Worm (Caenorhabditis elegans) whole organism, late embryonic: ENCODE measurements around the gene C49F8.1.

Experiments used
- C08G9.2 ChIP-seq: sonication (generic microtip); optimal IDR thresholded peaks from 2 replicates; lab custom pipeline; 2016; ENCODE audit warnings: mild to moderate bottlenecking, missing genetic modification characterization, moderate library complexity, missing compliant biosample characterization
- K09A11.1 ChIP-seq: sonication (generic microtip); optimal IDR thresholded peaks from 2 replicates; lab custom pipeline; 2017; ENCODE audit warnings: antibody characterized with exemption, mild to moderate bottlenecking, missing genetic modification characterization, missing compliant biosample characterization; ENCODE audit not compliant: insufficient read depth
- ceh-14 ChIP-seq: sonication (generic microtip); optimal IDR thresholded peaks from 2 replicates; lab custom pipeline; 2016; ENCODE audit warnings: missing genotype, missing genetic modification characterization, missing compliant biosample characterization
- ceh-22 ChIP-seq: sonication (generic microtip); optimal IDR thresholded peaks from 2 replicates; lab custom pipeline; 2017; ENCODE audit warnings: missing biosample characterization, missing genetic modification characterization
- ceh-34 ChIP-seq: sonication (generic microtip); optimal IDR thresholded peaks from 2 replicates; lab custom pipeline; 2016; ENCODE audit warnings: mild to moderate bottlenecking, missing genetic modification characterization, missing compliant biosample characterization
- ceh-6 ChIP-seq: fragments of 200-800 bp; sonication (Bioruptor generic); optimal IDR thresholded peaks from 2 replicates; lab custom pipeline; 2018; ENCODE audit warnings: mild to moderate bottlenecking, missing genetic modification characterization, missing compliant biosample characterization
- ceh-9 ChIP-seq: sonication (generic microtip); optimal IDR thresholded peaks from 2 replicates; lab custom pipeline; 2016; ENCODE audit warnings: mild to moderate bottlenecking, missing genetic modification characterization, inconsistent platforms, missing compliant biosample characterization
- dmd-4 ChIP-seq: sonication (generic microtip); optimal IDR thresholded peaks from 2 replicates; lab custom pipeline; 2016; ENCODE audit warnings: borderline replicate concordance, missing genetic modification characterization, missing compliant biosample characterization
- elt-2 ChIP-seq: sonication (generic microtip); optimal IDR thresholded peaks from 2 replicates; lab custom pipeline; 2016; ENCODE audit warnings: missing genetic modification reagents, missing genetic modification characterization, missing compliant biosample characterization
- elt-4 ChIP-seq: sonication (generic microtip); optimal IDR thresholded peaks from 2 replicates; lab custom pipeline; 2016; ENCODE audit warnings: missing genetic modification characterization, missing compliant biosample characterization
- ets-4 ChIP-seq: sonication (generic microtip); optimal IDR thresholded peaks from 2 replicates; lab custom pipeline; 2016; ENCODE audit warnings: missing genetic modification characterization, missing compliant biosample characterization
- fax-1 ChIP-seq: sonication (generic microtip); optimal IDR thresholded peaks from 2 replicates; lab custom pipeline; 2016; ENCODE audit warnings: missing genotype, missing genetic modification characterization, missing compliant biosample characterization
- fkh-10 ChIP-seq: fragments of 150-350 bp; optimal IDR thresholded peaks from 2 replicates; lab custom pipeline; 2014; ENCODE audit warnings: missing biosample characterization, missing genetic modification reagents, missing genetic modification characterization
- fkh-6 ChIP-seq: sonication (generic microtip); optimal IDR thresholded peaks from 2 replicates; lab custom pipeline; 2016; ENCODE audit warnings: missing genetic modification characterization, missing compliant biosample characterization
- gmeb-2 ChIP-seq: sonication (generic microtip); optimal IDR thresholded peaks from 2 replicates; lab custom pipeline; 2016; ENCODE audit warnings: missing genetic modification characterization, inconsistent platforms, missing compliant biosample characterization
- hlh-13 ChIP-seq: fragments of 200-800 bp; sonication (Bioruptor generic); optimal IDR thresholded peaks from 2 replicates; lab custom pipeline; 2018; ENCODE audit warnings: mild to moderate bottlenecking, missing genetic modification characterization, missing compliant biosample characterization
- hlh-15 ChIP-seq: sonication (generic microtip); optimal IDR thresholded peaks from 2 replicates; lab custom pipeline; 2016; ENCODE audit warnings: missing genetic modification characterization, missing compliant biosample characterization
- hlh-6 ChIP-seq: sonication (generic microtip); optimal IDR thresholded peaks from 2 replicates; lab custom pipeline; 2016; ENCODE audit warnings: missing genotype, missing genetic modification characterization, missing compliant biosample characterization
- hlh-8 ChIP-seq: sonication (generic microtip); optimal IDR thresholded peaks from 2 replicates; lab custom pipeline; 2016; ENCODE audit warnings: missing genotype, missing genetic modification characterization, missing compliant biosample characterization
- lim-6 ChIP-seq: sonication (generic microtip); optimal IDR thresholded peaks from 2 replicates; lab custom pipeline; 2016; ENCODE audit warnings: missing genetic modification characterization, missing compliant biosample characterization
- madf-2 ChIP-seq: sonication (generic microtip); optimal IDR thresholded peaks from 2 replicates; lab custom pipeline; 2017; ENCODE audit warnings: missing genetic modification characterization, missing compliant biosample characterization
- mec-3 ChIP-seq: sonication (generic microtip); optimal IDR thresholded peaks from 2 replicates; lab custom pipeline; 2016; ENCODE audit warnings: borderline replicate concordance, missing genetic modification characterization, missing compliant biosample characterization
- nhr-11 ChIP-seq: fragments of 150-350 bp; optimal IDR thresholded peaks from 2 replicates; lab custom pipeline; 2014; ENCODE audit warnings: missing biosample characterization, missing genetic modification characterization
- nhr-232 ChIP-seq: sonication (generic microtip); optimal IDR thresholded peaks from 2 replicates; lab custom pipeline; 2016; ENCODE audit warnings: missing genetic modification characterization, missing compliant biosample characterization
- pat-9 ChIP-seq: fragments of 200-800 bp; sonication (Bioruptor generic); optimal IDR thresholded peaks from 2 replicates; lab custom pipeline; 2018; ENCODE audit warnings: mild to moderate bottlenecking, missing genetic modification characterization, moderate library complexity, missing compliant biosample characterization
- pax-1 ChIP-seq: fragments of 150-350 bp; optimal IDR thresholded peaks from 2 replicates; lab custom pipeline; 2014; ENCODE audit warnings: missing biosample characterization, missing genetic modification characterization
- pha-4 ChIP-seq: fragments of 150-350 bp; optimal IDR thresholded peaks from 2 replicates; lab custom pipeline; 2018; ENCODE audit warnings: missing biosample characterization, missing genetic modification reagents, missing genetic modification characterization
- pqm-1 ChIP-seq: sonication (generic microtip); optimal IDR thresholded peaks from 2 replicates; lab custom pipeline; 2016; ENCODE audit warnings: missing genetic modification characterization, missing compliant biosample characterization
- ref-2 ChIP-seq: sonication (generic microtip); optimal IDR thresholded peaks from 2 replicates; lab custom pipeline; 2016; ENCODE audit warnings: missing genetic modification characterization, missing compliant biosample characterization
- sdc-2 ChIP-seq: sonication (generic microtip); optimal IDR thresholded peaks from 2 replicates; lab custom pipeline; 2016; ENCODE audit warnings: missing genotype, missing genetic modification characterization, missing compliant biosample characterization
- sox-2 ChIP-seq: fragments of 200-800 bp; sonication (Bioruptor generic); IDR thresholded peaks from 2 replicates; pipeline ENCODE4 v1.3.6; 2022; ENCODE audit warnings: missing genetic modification reagents, missing genetic modification characterization, missing compliant biosample characterization
- sox-4 ChIP-seq: sonication (generic microtip); optimal IDR thresholded peaks from 2 replicates; lab custom pipeline; 2017; ENCODE audit warnings: mild to moderate bottlenecking, missing genetic modification characterization, inconsistent platforms, missing compliant biosample characterization
- syd-9 ChIP-seq: sonication (generic microtip); optimal IDR thresholded peaks from 2 replicates; lab custom pipeline; 2016; ENCODE audit warnings: mild to moderate bottlenecking, missing genetic modification characterization, moderate library complexity, missing compliant biosample characterization
- tbx-7 ChIP-seq: sonication (generic microtip); optimal IDR thresholded peaks from 2 replicates; lab custom pipeline; 2016; ENCODE audit warnings: missing genotype, missing genetic modification characterization, missing compliant biosample characterization
- unc-42 ChIP-seq: sonication (generic microtip); optimal IDR thresholded peaks from 2 replicates; lab custom pipeline; 2016; ENCODE audit warnings: missing genotype, missing genetic modification characterization, missing compliant biosample characterization
- unc-55 ChIP-seq: sonication (generic microtip); optimal IDR thresholded peaks from 2 replicates; lab custom pipeline; 2017; ENCODE audit warnings: missing biosample characterization, missing genetic modification reagents, missing genetic modification characterization
- zip-5 ChIP-seq: sonication (generic microtip); optimal IDR thresholded peaks from 2 replicates; lab custom pipeline; 2016; ENCODE audit warnings: missing genetic modification characterization, missing compliant biosample characterization
- ztf-16 ChIP-seq: sonication (generic microtip); optimal IDR thresholded peaks from 2 replicates; lab custom pipeline; 2017; ENCODE audit warnings: missing genetic modification characterization, missing compliant biosample characterization

C49F8.1 gene

ce11 chrX:13376185-13376584 lies 11.4 kb upstream of the C49F8.1 start:
- TF ChIP-seq fkh-10 (no peak), gmeb-2 (no peak), ets-4 (tag; lab: Kevin White, UChicago) (no peak), hlh-6 (no peak), dmd-4 (tag; lab: Kevin White, UChicago) (no peak), pha-4 (no peak)

DNA sequence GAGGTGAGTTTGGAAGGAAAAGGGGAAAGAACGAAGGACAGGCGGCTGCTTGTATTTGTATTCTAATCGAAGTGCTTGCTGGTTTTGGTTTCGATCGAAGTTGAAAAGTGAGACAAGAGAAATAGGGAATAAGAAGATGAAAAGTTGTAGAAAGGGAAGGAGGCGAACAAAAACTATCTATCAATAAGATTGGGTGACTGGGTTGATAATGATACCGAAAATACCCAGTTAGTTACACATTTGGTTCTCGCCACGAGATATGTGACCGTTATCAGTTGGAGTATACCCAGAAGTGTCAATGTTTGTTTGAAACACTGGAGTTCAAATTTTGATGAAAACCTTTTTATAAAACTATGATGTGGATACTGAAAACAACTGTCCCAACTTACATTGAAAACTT lies 3.5 kb upstream of the C49F8.1 start:
- TF ChIP-seq pax-1 (tag; lab: Kevin White, UChicago) (no peak), elt-2 (tag; lab: Kevin White, UChicago) (peak; percentile 14)
- TF ChIP-seq, all 69 proteins: peak for 1

DNA sequence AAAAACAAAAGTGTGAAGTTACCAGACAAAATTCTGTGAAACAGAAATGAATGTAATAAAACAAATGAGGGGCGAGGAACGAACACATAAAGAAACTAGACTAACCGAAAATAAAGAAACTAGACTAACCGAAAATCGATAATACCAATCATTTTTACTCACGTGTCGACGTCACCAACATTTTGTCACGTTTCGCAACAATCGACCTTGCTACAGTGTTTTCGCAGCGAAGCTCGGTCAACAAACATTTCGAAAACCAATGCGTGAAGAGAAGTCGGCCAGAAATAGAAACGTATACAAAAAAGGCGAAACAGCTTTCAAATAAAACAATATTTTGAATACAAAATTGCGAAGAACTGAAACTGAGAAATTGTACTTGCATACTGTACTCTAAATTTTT lies 2.2 kb upstream of the C49F8.1 start:
- TF ChIP-seq syd-9 (tag; lab: Kevin White, UChicago) (no peak), sox-4 (tag; lab: Kevin White, UChicago) (no peak), hlh-15 (tag; lab: Kevin White, UChicago) (no peak), fax-1 (tag; lab: Kevin White, UChicago) (no peak), ceh-34 (no peak), elt-4 (no peak), hlh-8 (no peak), K09A11.1 (tag; lab: Kevin White, UChicago) (no peak), nhr-11 (tag; lab: Kevin White, UChicago) (no peak), C08G9.2 (tag; lab: Kevin White, UChicago) (no peak), gmeb-2 (no peak), ceh-22 (tag; lab: Kevin White, UChicago) (no peak), pha-4 (no peak)

- TF ChIP-seq mec-3 (tag; lab: Kevin White, UChicago) (no peak), fax-1 (tag; lab: Kevin White, UChicago) (no peak), unc-42 (tag; lab: Kevin White, UChicago) (no peak), pat-9 (tag; lab: Kevin White, UChicago) (no peak), zip-5 (tag; lab: Kevin White, UChicago) (no peak), sox-2 (GFP tag; lab: Robert Waterston, UW) (no peak), pqm-1 (tag; lab: Kevin White, UChicago) (no peak), ztf-16 (no peak), sox-4 (tag; lab: Kevin White, UChicago) (no peak), ceh-14 (no peak), madf-2 (tag; lab: Kevin White, UChicago) (no peak), tbx-7 (no peak), nhr-232 (no peak)
Measured at ce11 chrX:13362486-13362885, 2.3 kb downstream of the C49F8.1 start, which contains the start of gene C49F8.15. Gene C49F8.15, minus strand, starts transcription at chrX:13362586.

DNA sequence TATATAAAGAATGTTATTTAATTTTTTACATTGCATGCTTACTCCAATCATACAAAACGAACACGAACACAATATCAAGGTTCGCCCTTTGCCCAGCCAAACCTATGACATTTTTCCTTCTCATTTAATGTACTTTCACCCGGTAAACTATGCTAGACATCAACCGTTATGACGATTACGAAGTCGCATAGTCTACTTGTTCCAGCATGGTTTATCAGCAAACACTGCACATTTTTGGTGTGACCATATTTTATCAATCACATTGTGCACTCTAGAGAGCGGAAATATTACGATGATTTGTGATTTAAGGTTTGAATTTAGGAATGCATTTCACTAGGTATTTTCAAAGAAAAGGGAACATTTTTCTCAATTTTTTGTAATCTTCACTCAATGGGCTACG lies 4.2 kb downstream of the C49F8.1 start:
- TF ChIP-seq elt-2 (tag; lab: Kevin White, UChicago) (peak; percentile 43), ceh-22 (tag; lab: Kevin White, UChicago) (no peak), unc-55 (GFP tag; lab: Kevin White, UChicago) (no peak), fkh-10 (no peak)

DNA sequence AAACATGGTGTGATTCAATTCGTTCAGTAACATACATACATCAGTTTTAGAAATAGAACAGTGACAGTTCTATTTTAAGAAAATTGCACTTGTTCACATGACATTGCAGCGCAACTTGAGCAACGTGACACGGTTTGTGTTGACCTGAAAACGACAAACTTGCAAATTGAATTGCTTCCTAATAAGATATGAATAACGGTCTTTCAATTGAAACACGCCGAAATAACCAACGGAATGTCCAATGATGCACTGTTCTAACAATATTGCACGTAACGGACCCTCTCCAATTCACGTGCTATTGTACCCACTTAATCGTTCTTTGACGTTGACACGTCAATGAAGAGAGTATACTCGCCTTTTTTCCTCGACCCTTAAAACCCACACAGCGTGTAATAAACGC lies 5.0 kb downstream of the C49F8.1 start:
- TF ChIP-seq elt-2 (tag; lab: Kevin White, UChicago) (no peak), ceh-9 (tag; lab: Kevin White, UChicago) (no peak), fkh-6 (tag; lab: Kevin White, UChicago) (no peak), ceh-6 (no peak), hlh-15 (tag; lab: Kevin White, UChicago) (no peak), ref-2 (no peak), sdc-2 (tag; lab: Kevin White, UChicago) (no peak), nhr-11 (tag; lab: Kevin White, UChicago) (no peak), ztf-16 (no peak), lim-6 (tag; lab: Kevin White, UChicago) (no peak), zip-5 (tag; lab: Kevin White, UChicago) (no peak), hlh-13 (no peak)
